Worm (Caenorhabditis elegans): Measurements from ENCODE around the gene klc-2.

The klc-2 gene

DNA sequence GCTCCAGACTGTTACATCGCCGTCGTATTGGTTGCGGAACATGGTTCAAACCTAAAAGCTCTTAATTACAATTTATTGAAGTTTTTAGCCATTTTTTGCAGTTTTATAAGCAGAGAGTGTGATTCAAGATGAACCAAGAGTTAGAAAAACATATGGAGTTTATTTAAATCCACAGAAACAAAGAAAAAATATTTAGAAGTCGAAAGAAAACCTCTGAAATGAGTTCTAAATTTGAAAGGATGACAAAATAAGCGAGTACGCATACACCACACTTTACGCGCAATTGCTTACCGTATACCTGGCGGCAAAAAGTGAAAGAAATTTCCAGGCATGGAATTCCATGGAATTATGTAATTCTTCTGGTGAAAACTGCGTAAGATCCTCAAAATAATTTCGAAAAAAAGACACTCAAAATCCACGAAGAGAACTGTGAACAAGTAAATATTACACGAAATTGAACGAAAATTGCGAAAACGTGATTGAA, 3.1 kb upstream of the klc-2 start, which contains the start of gene pas-6 (continued):
- TF ChIP-seq tbx-9 (tag; optimal IDR thresholded peaks at IDR 0.05; ENCODE audit: borderline replicate concordance): no peak
- TF ChIP-seq ztf-28 (GFP tag; IDR thresholded peaks at IDR 0.05): no peak
- TF ChIP-seq sptf-2 (GFP tag; optimal IDR thresholded peaks at IDR 0.05): no peak
- TF ChIP-seq F57C9.4 (tag; optimal IDR thresholded peaks at IDR 0.05): no peak
- TF ChIP-seq ama-1 (optimal IDR thresholded peaks at IDR 0.05): no peak
- TF ChIP-seq ama-1 (GFP tag; optimal IDR thresholded peaks at IDR 0.05): no peak
- TF ChIP-seq snpc-1.3 (tag; optimal IDR thresholded peaks at IDR 0.05; ENCODE audit: insufficient read depth): peak; percentile 37
- TF ChIP-seq F39B2.1 (GFP tag; IDR thresholded peaks at IDR 0.05): no peak
- no peak for TF ChIP-seq mel-28 (tag; optimal IDR thresholded peaks at IDR 0.05; ENCODE audit: borderline replicate concordance)
- TF ChIP-seq ceh-40 (GFP tag; IDR thresholded peaks at IDR 0.05): no peak
- no peak for TF ChIP-seq mxl-1 (tag; optimal IDR thresholded peaks at IDR 0.05)
- peak; percentile 39 for TF ChIP-seq snpc-1.1 (tag; optimal IDR thresholded peaks at IDR 0.05; ENCODE audit: insufficient read depth)
- no peak for TF ChIP-seq B0035.1 (tag; optimal IDR thresholded peaks at IDR 0.05)
- no peak for TF ChIP-seq lsy-27 (tag; optimal IDR thresholded peaks at IDR 0.05; ENCODE audit: borderline replicate concordance, insufficient read depth)
- no peak for TF ChIP-seq ztf-18 (tag; optimal IDR thresholded peaks at IDR 0.05)
- no peak for TF ChIP-seq akir-1 (GFP tag; optimal IDR thresholded peaks at IDR 0.05)
- TF ChIP-seq pbrm-1 (GFP tag; IDR thresholded peaks at IDR 0.05): no peak
- no peak for TF ChIP-seq lir-1 (GFP tag; conservative IDR thresholded peaks at IDR 0.05)
- TF ChIP-seq Y95B8A.8 (GFP tag; IDR thresholded peaks at IDR 0.05): no peak
- peak; percentile 33 for TF ChIP-seq lin-54 (GFP tag; optimal IDR thresholded peaks at IDR 0.05)
- TF ChIP-seq nhr-27 (tag; optimal IDR thresholded peaks at IDR 0.05): no peak
- TF ChIP-seq aptf-2 (GFP tag; conservative IDR thresholded peaks at IDR 0.05): no peak
- no peak for TF ChIP-seq nfya-1 (tag; optimal IDR thresholded peaks at IDR 0.05; ENCODE audit: borderline replicate concordance, insufficient read depth)
- TF ChIP-seq F10E7.11 (tag; optimal IDR thresholded peaks at IDR 0.05): no peak
- no peak for TF ChIP-seq nhr-179 (tag; optimal IDR thresholded peaks at IDR 0.05)
- peak; percentile 61 for TF ChIP-seq B0019.2 (GFP tag; conservative IDR thresholded peaks at IDR 0.05)
- TF ChIP-seq tbp1 (GFP tag; optimal IDR thresholded peaks at IDR 0.05): peak; percentile 35
- no peak for TF ChIP-seq ztf-22 (GFP tag; optimal IDR thresholded peaks at IDR 0.05)
- peak; percentile 93 for TF ChIP-seq lsl-1 (GFP tag; optimal IDR thresholded peaks at IDR 0.05)
- no peak for TF ChIP-seq hlh-26 (GFP tag; conservative IDR thresholded peaks at IDR 0.05)
- no peak for TF ChIP-seq F57A8.1 (GFP tag; optimal IDR thresholded peaks at IDR 0.05)
- TF ChIP-seq snpc-4 (GFP tag; optimal IDR thresholded peaks at IDR 0.05): no peak
- TF ChIP-seq snpc-4 (tag; optimal IDR thresholded peaks at IDR 0.05): peak in 3 of 4 experiments; percentile 6 to 54 (median 31)
- TF ChIP-seq C06A6.2 (GFP tag; conservative IDR thresholded peaks at IDR 0.05): no peak
- no peak for TF ChIP-seq gei-17 (GFP tag; optimal IDR thresholded peaks at IDR 0.05)
- no peak for TF ChIP-seq F37B4.10 (GFP tag; IDR thresholded peaks at IDR 0.05)
- no peak for TF ChIP-seq ztf-25 (GFP tag; IDR thresholded peaks at IDR 0.05)
- no peak for TF ChIP-seq tlf-1 (GFP tag; optimal IDR thresholded peaks at IDR 0.05)
- no peak for TF ChIP-seq egl-44 (GFP tag; IDR thresholded peaks at IDR 0.05)
- no peak for TF ChIP-seq F22D6.2 (tag; optimal IDR thresholded peaks at IDR 0.05)
- TF ChIP-seq pha-4 (tag; optimal IDR thresholded peaks at IDR 0.05): no peak
- TF ChIP-seq nhr-90 (tag; optimal IDR thresholded peaks at IDR 0.05): no peak
- no peak for TF ChIP-seq Y67H2A.10 (GFP tag; conservative IDR thresholded peaks at IDR 0.05)
- no peak for TF ChIP-seq lin-26 (GFP tag; IDR thresholded peaks at IDR 0.05)
- no peak for TF ChIP-seq ztf-3 (GFP tag; optimal IDR thresholded peaks at IDR 0.05)
- no peak for TF ChIP-seq lag-1 (GFP tag; IDR thresholded peaks at IDR 0.05)
- TF ChIP-seq F23B12.7 (tag; optimal IDR thresholded peaks at IDR 0.05; ENCODE audit: insufficient read depth): peak; percentile 31
- no peak for TF ChIP-seq attf-3 (GFP tag; conservative IDR thresholded peaks at IDR 0.05)
